Worm (Caenorhabditis elegans) whole organism, mixed stage, embryonic: ENCODE measurements around the gene F21H7.5.

Experiments
- lsy-2 ChIP-seq: fragments of 150-350 bp; optimal IDR thresholded peaks from 2 replicates; lab custom pipeline; 2014; ENCODE audit warnings: missing biosample characterization, missing genetic modification characterization
- mep-1 ChIP-seq: fragments of 150-350 bp; optimal IDR thresholded peaks from 2 replicates; lab custom pipeline; 2017; ENCODE audit warnings: missing biosample characterization, missing genetic modification reagents, missing genetic modification characterization, inconsistent platforms
- pha-4 ChIP-seq: fragments of 150-350 bp; optimal IDR thresholded peaks from 2 replicates; lab custom pipeline; 2018; ENCODE audit warnings: missing biosample characterization, missing genetic modification reagents, missing genetic modification characterization
- sem-2 ChIP-seq: fragments of 200-800 bp; sonication (Bioruptor generic); optimal IDR thresholded peaks from 2 replicates; lab custom pipeline; 2018; ENCODE audit warnings: mild to moderate bottlenecking, missing genetic modification characterization, missing compliant biosample characterization
- snpc-4 ChIP-seq: fragments of 150-350 bp; optimal IDR thresholded peaks from 2 replicates; lab custom pipeline; 2014; ENCODE audit warnings: missing biosample characterization, missing genetic modification characterization
- sptf-1 ChIP-seq: sonication (generic microtip); optimal IDR thresholded peaks from 2 replicates; lab custom pipeline; 2017; ENCODE audit warnings: mild to moderate bottlenecking, missing genetic modification characterization, moderate library complexity, missing compliant biosample characterization
- unc-120 ChIP-seq: sonication (generic microtip); optimal IDR thresholded peaks from 2 replicates; lab custom pipeline; 2017; ENCODE audit warnings: missing genetic modification characterization, missing compliant biosample characterization; ENCODE audit not compliant: poor library complexity, severe bottlenecking
- unc-62 ChIP-seq: fragments of 150-350 bp; optimal IDR thresholded peaks from 2 replicates; lab custom pipeline; 2014; ENCODE audit warnings: missing biosample characterization, missing genetic modification reagents, missing genetic modification characterization

- TF ChIP-seq pha-4 (tag; lab: Kevin White, UChicago) (no peak), sem-2 (GFP tag; lab: Kevin White, UChicago) (no peak), sptf-1 (no peak), unc-62 (no peak), unc-120 (tag; lab: Kevin White, UChicago) (no peak), snpc-4 (tag; lab: Kevin White, UChicago) (no peak), mep-1 (tag; lab: Kevin White, UChicago) (no peak), lsy-2 (tag; lab: Kevin White, UChicago) (no peak)
These were observed 44.8 kb downstream of the F21H7.5 start, which contains the start of gene F28G4.2 for ce11 chrV:16282147-16282546.
